Worm (Caenorhabditis elegans) whole organism, L2 larva: ENCODE data around the gene T07A9.12.

Experiments
- F13H6.1 ChIP-seq: sonication (generic microtip); optimal IDR thresholded peaks from 2 replicates; lab custom pipeline; 2016; ENCODE audit warnings: missing genetic modification characterization, missing compliant biosample characterization
- R02D3.7 ChIP-seq: fragments of 150-350 bp; optimal IDR thresholded peaks from 2 replicates; lab custom pipeline; 2014; ENCODE audit warnings: missing biosample characterization, missing genetic modification characterization
- Y55F3AM.14 ChIP-seq: fragments of 200-800 bp; sonication (Bioruptor generic); optimal IDR thresholded peaks from 2 replicates; lab custom pipeline; 2018; ENCODE audit warnings: mild to moderate bottlenecking, missing genetic modification characterization, missing compliant biosample characterization
- alr-1 ChIP-seq: fragments of 150-350 bp; optimal IDR thresholded peaks from 2 replicates; lab custom pipeline; 2014; ENCODE audit warnings: missing biosample characterization, missing genetic modification characterization
- aly-2 ChIP-seq: fragments of 150-350 bp; optimal IDR thresholded peaks from 2 replicates; lab custom pipeline; 2014; ENCODE audit warnings: missing biosample characterization, missing genetic modification characterization
- ama-1 ChIP-seq: fragments of 150-350 bp; optimal IDR thresholded peaks from 2 replicates; lab custom pipeline; 2018; ENCODE audit warnings: inconsistent platforms
- ceh-16 ChIP-seq: fragments of 150-350 bp; optimal IDR thresholded peaks from 2 replicates; lab custom pipeline; 2014; ENCODE audit warnings: missing biosample characterization, missing genetic modification characterization
- ceh-82 ChIP-seq: fragments of 150-350 bp; optimal IDR thresholded peaks from 2 replicates; lab custom pipeline; 2014; ENCODE audit warnings: missing biosample characterization, missing genetic modification characterization
- crh-2 ChIP-seq: sonication (generic microtip); optimal IDR thresholded peaks from 2 replicates; lab custom pipeline; 2017; ENCODE audit warnings: missing biosample characterization, missing genetic modification characterization
- dmd-4 ChIP-seq: sonication (generic microtip); optimal IDR thresholded peaks from 2 replicates; lab custom pipeline; 2017; ENCODE audit warnings: missing biosample characterization, missing genetic modification characterization
- elt-1 ChIP-seq: fragments of 150-350 bp; optimal IDR thresholded peaks from 2 replicates; lab custom pipeline; 2014; ENCODE audit warnings: missing biosample characterization, missing genetic modification characterization
- elt-3 ChIP-seq: sonication (generic microtip); optimal IDR thresholded peaks from 2 replicates; lab custom pipeline; 2017; ENCODE audit warnings: missing biosample characterization, missing genetic modification characterization
- fos-1 ChIP-seq: fragments of 150-350 bp; optimal IDR thresholded peaks from 2 replicates; lab custom pipeline; 2014; ENCODE audit warnings: missing biosample characterization, missing genetic modification characterization
- gmeb-1 ChIP-seq: fragments of 150-350 bp; optimal IDR thresholded peaks from 2 replicates; lab custom pipeline; 2014; ENCODE audit warnings: missing biosample characterization, missing genetic modification characterization
- lin-11 ChIP-seq: fragments of 150-350 bp; sonication (generic microtip); optimal IDR thresholded peaks from 2 replicates; lab custom pipeline; 2014; ENCODE audit warnings: missing biosample characterization, missing genetic modification characterization, inconsistent platforms, mixed read lengths
- lin-13 ChIP-seq: fragments of 150-350 bp; optimal IDR thresholded peaks from 2 replicates; lab custom pipeline; 2014; ENCODE audit warnings: missing biosample characterization, missing genetic modification reagents, missing genetic modification characterization
- lsy-2 ChIP-seq, 2 experiments: fragments of 150-350 bp in 1 of 2; sonication (generic microtip) in 1 of 2; optimal IDR thresholded peaks; 2 replicates each; lab custom pipeline; 2014 to 2017; ENCODE audit warnings: missing biosample characterization in 2 of 2, missing genetic modification characterization in 2 of 2
- mab-5 ChIP-seq: fragments of 150-350 bp; optimal IDR thresholded peaks from 2 replicates; lab custom pipeline; 2014; ENCODE audit warnings: missing biosample characterization, missing genetic modification characterization
- nhr-10 ChIP-seq: sonication (generic microtip); optimal IDR thresholded peaks from 2 replicates; lab custom pipeline; 2017; ENCODE audit warnings: missing biosample characterization, missing genetic modification characterization
- nhr-12 ChIP-seq: fragments of 150-350 bp; optimal IDR thresholded peaks from 2 replicates; lab custom pipeline; 2014; ENCODE audit warnings: missing biosample characterization, missing genetic modification characterization
- nhr-21 ChIP-seq: fragments of 150-350 bp; optimal IDR thresholded peaks from 2 replicates; lab custom pipeline; 2014; ENCODE audit warnings: missing biosample characterization, missing genetic modification characterization
- nhr-23 ChIP-seq: fragments of 150-350 bp; optimal IDR thresholded peaks from 2 replicates; lab custom pipeline; 2014; ENCODE audit warnings: missing biosample characterization, missing genetic modification reagents, missing genetic modification characterization
- nhr-237 ChIP-seq: fragments of 150-350 bp; optimal IDR thresholded peaks from 2 replicates; lab custom pipeline; 2014; ENCODE audit warnings: missing biosample characterization, missing genetic modification characterization
- nhr-25 ChIP-seq: fragments of 150-350 bp; sonication (generic microtip); optimal IDR thresholded peaks from 3 replicates; lab custom pipeline; 2014; ENCODE audit warnings: missing biosample characterization, missing genetic modification characterization
- skn-1 ChIP-seq: sonication (generic microtip); optimal IDR thresholded peaks from 2 replicates; lab custom pipeline; 2017; ENCODE audit warnings: missing biosample characterization, missing genetic modification characterization
- sma-3 ChIP-seq: sonication (generic microtip); optimal IDR thresholded peaks from 2 replicates; lab custom pipeline; 2016; ENCODE audit warnings: missing genetic modification reagents, missing genetic modification characterization, missing compliant biosample characterization
- sma-9 ChIP-seq, 2 experiments: fragments of 150-350 bp in 1 of 2; sonication (generic microtip) in 1 of 2; optimal IDR thresholded peaks; 2 replicates each; lab custom pipeline; 2014 to 2016; ENCODE audit warnings: missing genetic modification characterization in 2 of 2, mild to moderate bottlenecking in 1 of 2, missing biosample characterization in 1 of 2, missing compliant biosample characterization in 1 of 2, missing genetic modification reagents in 1 of 2, moderate library complexity in 1 of 2
- snpc-4 ChIP-seq: fragments of 150-350 bp; optimal IDR thresholded peaks from 2 replicates; lab custom pipeline; 2014; ENCODE audit warnings: missing biosample characterization, missing genetic modification characterization
- unc-39 ChIP-seq: fragments of 150-350 bp; optimal IDR thresholded peaks from 2 replicates; lab custom pipeline; 2014; ENCODE audit warnings: missing biosample characterization, missing genetic modification characterization
- unc-55 ChIP-seq: fragments of 150-350 bp; sonication (generic microtip); optimal IDR thresholded peaks from 3 replicates; lab custom pipeline; 2014; ENCODE audit warnings: missing biosample characterization, missing genetic modification reagents, missing genetic modification characterization
- unc-62 ChIP-seq: fragments of 150-350 bp; optimal IDR thresholded peaks from 2 replicates; lab custom pipeline; 2014; ENCODE audit warnings: missing biosample characterization, missing genetic modification reagents, missing genetic modification characterization
- ztf-1 ChIP-seq: fragments of 200-800 bp; sonication (Bioruptor generic); conservative IDR thresholded peaks from 2 replicates; pipeline ENCODE4 v1.3.6; 2022; ENCODE audit warnings: missing genetic modification characterization, missing compliant biosample characterization
- ztf-11 ChIP-seq: sonication (generic microtip); optimal IDR thresholded peaks from 2 replicates; lab custom pipeline; 2017; ENCODE audit warnings: missing biosample characterization, missing genetic modification characterization
- ztf-4 ChIP-seq: fragments of 150-350 bp; optimal IDR thresholded peaks from 2 replicates; lab custom pipeline; 2014; ENCODE audit warnings: missing biosample characterization, missing genetic modification characterization

Gene T07A9.12

ce11 chrIV:443622-444021, 33.0 kb downstream of the T07A9.12 start, which contains the start of gene mrpl-55 (continued):
- TF ChIP-seq sma-9 (GFP tag; optimal IDR thresholded peaks at IDR 0.05; lab: Kevin White, UChicago) (peak; percentile 76), sma-9 (tag; optimal IDR thresholded peaks at IDR 0.05; lab: Kevin White, UChicago) (no peak), mab-5 (tag; lab: Kevin White, UChicago) (peak; percentile 14), unc-62 (GFP tag; lab: Kevin White, UChicago) (no peak), unc-39 (tag; lab: Kevin White, UChicago) (no peak)

ce11 chrIV:445377-445776, 34.7 kb downstream of the T07A9.12 start, which contains the start of gene dpm-1:
dpm-1 (plus strand) TSS chrIV:445677.
- TF ChIP-seq R02D3.7 (no peak), skn-1 (tag; lab: Kevin White, UChicago) (no peak), ztf-1 (no peak), sma-3 (no peak), ztf-11 (tag; lab: Kevin White, UChicago) (no peak), ceh-16 (no peak), nhr-23 (no peak), nhr-237 (tag; lab: Kevin White, UChicago) (no peak), Y55F3AM.14 (GFP tag; lab: Kevin White, UChicago) (no peak), lin-11 (tag; lab: Kevin White, UChicago) (no peak), ama-1 (lab: Kevin White, UChicago) (no peak)
- TF ChIP-seq, all 48 proteins: peak for 0

- no peak for TF ChIP-seq fos-1 (tag; lab: Kevin White, UChicago)
- TF ChIP-seq unc-62 (GFP tag; lab: Kevin White, UChicago): no peak
- TF ChIP-seq nhr-25 (tag; lab: Kevin White, UChicago): no peak
- no peak for TF ChIP-seq elt-3
- TF ChIP-seq skn-1 (tag; lab: Kevin White, UChicago): no peak
- no peak for TF ChIP-seq ztf-4
- TF ChIP-seq ztf-11 (tag; lab: Kevin White, UChicago): no peak
- TF ChIP-seq lin-11 (tag; lab: Kevin White, UChicago): no peak
- TF ChIP-seq aly-2 (tag; lab: Kevin White, UChicago): no peak
- no peak for TF ChIP-seq lin-13
- TF ChIP-seq gmeb-1: no peak
- TF ChIP-seq lsy-2 (tag; optimal IDR thresholded peaks at IDR 0.05; lab: Kevin White, UChicago): no peak
- no peak for TF ChIP-seq nhr-21 (tag; lab: Kevin White, UChicago)
Observed at ce11 chrIV:454816-455215, 44.1 kb downstream of the T07A9.12 start, which contains the start of the genes Y66H1A.8 and M04G7.5. Y66H1A.8 (minus strand) TSS chrIV:454916. M04G7.5 (plus strand) TSS chrIV:455073.

- TF ChIP-seq F13H6.1: no peak
- no peak for TF ChIP-seq ceh-16
- TF ChIP-seq nhr-10 (tag; lab: Kevin White, UChicago): no peak
- no peak for TF ChIP-seq nhr-237 (tag; lab: Kevin White, UChicago)
- TF ChIP-seq crh-2: no peak
- no peak for TF ChIP-seq ceh-82
- TF ChIP-seq ama-1 (lab: Kevin White, UChicago): no peak
- no peak for TF ChIP-seq nhr-12 (tag; lab: Kevin White, UChicago)
- TF ChIP-seq elt-1 (tag; lab: Kevin White, UChicago): no peak
- TF ChIP-seq unc-55 (GFP tag; lab: Kevin White, UChicago): no peak
- no peak for TF ChIP-seq nhr-21 (tag; lab: Kevin White, UChicago)
- no peak for TF ChIP-seq dmd-4 (tag; lab: Kevin White, UChicago)
- no peak for TF ChIP-seq skn-1 (tag; lab: Kevin White, UChicago)
- TF ChIP-seq unc-39 (tag; lab: Kevin White, UChicago): no peak
- TF ChIP-seq aly-2 (tag; lab: Kevin White, UChicago): no peak
- TF ChIP-seq nhr-23: no peak
- TF ChIP-seq snpc-4 (tag; lab: Kevin White, UChicago): no peak
- no peak for TF ChIP-seq alr-1
- no peak for TF ChIP-seq nhr-25 (tag; lab: Kevin White, UChicago)
Observed at ce11 chrIV:455484-455883, 44.8 kb downstream of the T07A9.12 start, which contains the start of gene M04G7.1. M04G7.1 (plus strand) TSS chrIV:455784.

ce11 chrIV:460614-461079, 50.0 kb downstream of the T07A9.12 start, which contains the start of gene M04G7.2:
M04G7.2 (minus strand) TSS chrIV:461029.
- no peak for TF ChIP-seq nhr-25 (tag; lab: Kevin White, UChicago)
